Fruit fly (Drosophila melanogaster) whole organism, wandering third instar larva: ENCODE results near the gene spn-B.

Source experiments
- Abd-B ChIP-seq: fragments of >200 bp; optimal IDR thresholded peaks from 2 replicates; lab custom pipeline; 2017; ENCODE audit warnings: missing biosample characterization, missing genetic modification characterization
- CG32264 ChIP-seq: fragments of 200-800 bp; sonication (Bioruptor generic); optimal IDR thresholded peaks from 2 replicates; lab custom pipeline; 2016; ENCODE audit warnings: missing biosample characterization, missing genetic modification characterization
- CG9705 ChIP-seq: fragments of 200-800 bp; sonication (Bioruptor generic); optimal IDR thresholded peaks from 2 replicates; lab custom pipeline; 2018; ENCODE audit warnings: missing biosample characterization, mild to moderate bottlenecking, missing genetic modification characterization
- CrebA ChIP-seq: fragments of 200-800 bp; sonication (Bioruptor generic); optimal IDR thresholded peaks from 2 replicates; lab custom pipeline; 2016; ENCODE audit warnings: missing biosample characterization, mild to moderate bottlenecking, missing genetic modification characterization, borderline replicate concordance
- Dfd ChIP-seq: fragments of >200 bp; optimal IDR thresholded peaks from 2 replicates; lab custom pipeline; 2017; ENCODE audit warnings: missing biosample characterization, missing genetic modification characterization
- Dif ChIP-seq: fragments of 200-275, 200-300 bp; sonication (Bioruptor generic); optimal IDR thresholded peaks from 2 replicates; lab custom pipeline; 2018; ENCODE audit warnings: missing biosample characterization, missing genetic modification characterization; ENCODE audit not compliant: partially characterized antibody
- GATAd ChIP-seq: sonication (Bioruptor generic); optimal IDR thresholded peaks from 2 replicates; lab custom pipeline; 2016; ENCODE audit warnings: missing biosample characterization, missing genetic modification characterization
- HLH106 ChIP-seq: fragments of 200-800 bp; optimal IDR thresholded peaks from 3 replicates; lab custom pipeline; 2019; ENCODE audit warnings: missing biosample characterization, mild to moderate bottlenecking, missing genetic modification characterization, moderate library complexity
- Hnf4 ChIP-seq: fragments of 200-800 bp; sonication (Bioruptor generic); optimal IDR thresholded peaks from 2 replicates; lab custom pipeline; 2016; ENCODE audit warnings: missing biosample characterization, mild to moderate bottlenecking, missing genetic modification characterization
- Hr78 ChIP-seq: fragments of >200 bp; optimal IDR thresholded peaks from 2 replicates; lab custom pipeline; 2017; ENCODE audit warnings: missing biosample characterization, missing genetic modification characterization
- Hr83 ChIP-seq: fragments of 200-300 bp; sonication (Bioruptor generic); optimal IDR thresholded peaks from 2 replicates; lab custom pipeline; 2016; ENCODE audit warnings: missing biosample characterization, mild to moderate bottlenecking, missing genetic modification characterization, moderate library complexity; ENCODE audit not compliant: poor library complexity, severe bottlenecking
- Jra ChIP-seq: sonication (Bioruptor generic); optimal IDR thresholded peaks from 2 replicates; lab custom pipeline; 2016; ENCODE audit warnings: missing biosample characterization, missing genetic modification characterization
- Mio ChIP-seq: sonication (Bioruptor generic); optimal IDR thresholded peaks from 2 replicates; lab custom pipeline; 2016; ENCODE audit warnings: missing biosample characterization, missing genetic modification characterization
- Myc ChIP-seq: fragments of >200 bp; optimal IDR thresholded peaks from 2 replicates; lab custom pipeline; 2017
- N ChIP-seq: fragments of >200 bp; optimal IDR thresholded peaks from 2 replicates; lab custom pipeline; 2018; ENCODE audit warnings: missing biosample characterization, missing external identifiers, missing genetic modification characterization
- OdsH ChIP-seq: fragments of 200-800 bp; sonication (Bioruptor generic); optimal IDR thresholded peaks from 2 replicates; lab custom pipeline; 2016; ENCODE audit warnings: missing biosample characterization, mild to moderate bottlenecking, missing genetic modification characterization
- Rel ChIP-seq, 2 experiments: fragments of 200-800 bp; sonication (Bioruptor generic) in 1 of 2; optimal IDR thresholded peaks; 2 replicates in 1 of 2; 3 replicates in 1 of 2; lab custom pipeline; 2016 to 2019; ENCODE audit warnings: mild to moderate bottlenecking in 2 of 2, missing biosample characterization in 2 of 2, missing genetic modification characterization in 2 of 2, moderate library complexity in 1 of 2
- Sp1 ChIP-seq: fragments of 200-800 bp; sonication (Bioruptor generic); optimal IDR thresholded peaks from 3 replicates; lab custom pipeline; 2019; ENCODE audit warnings: missing biosample characterization, mild to moderate bottlenecking, missing genetic modification characterization, moderate library complexity
- Vsx2 ChIP-seq: fragments of 200-300, 225-300 bp; sonication (Bioruptor generic); optimal IDR thresholded peaks from 2 replicates; lab custom pipeline; 2018; ENCODE audit warnings: missing biosample characterization, missing genetic modification characterization; ENCODE audit not compliant: partially characterized antibody
- br ChIP-seq: fragments of 200-800 bp; sonication (Bioruptor generic); optimal IDR thresholded peaks from 2 replicates; lab custom pipeline; 2016; ENCODE audit warnings: missing biosample characterization, missing genetic modification characterization
- brk ChIP-seq: fragments of 200-800 bp; sonication (Bioruptor generic); optimal IDR thresholded peaks from 2 replicates; lab custom pipeline; 2016; ENCODE audit warnings: missing biosample characterization, mild to moderate bottlenecking, missing genetic modification characterization
- dl ChIP-seq, 2 experiments: fragments of 175-275, 200-275 bp in 1 of 2; fragments of 200-275 bp in 1 of 2; sonication (Bioruptor generic); optimal IDR thresholded peaks; lab custom pipeline; 2018; ENCODE audit warnings: mild to moderate bottlenecking in 2 of 2, missing biosample characterization in 2 of 2, missing genetic modification characterization in 2 of 2, moderate library complexity in 2 of 2; ENCODE audit not compliant: partially characterized antibody in 2 of 2, insufficient read depth in 1 of 2
- dmrt93B ChIP-seq: fragments of 200-800 bp; sonication (Bioruptor generic); optimal IDR thresholded peaks from 2 replicates; lab custom pipeline; 2018; ENCODE audit warnings: missing biosample characterization, mild to moderate bottlenecking, missing genetic modification characterization
- dsf ChIP-seq: sonication (Bioruptor generic); optimal IDR thresholded peaks from 2 replicates; lab custom pipeline; 2016; ENCODE audit warnings: missing biosample characterization, missing genetic modification characterization, borderline replicate concordance
- ey ChIP-seq: fragments of 200-800 bp; sonication (Bioruptor generic); optimal IDR thresholded peaks from 2 replicates; lab custom pipeline; 2016; ENCODE audit warnings: missing biosample characterization, missing genetic modification characterization
- foxo ChIP-seq, 2 experiments: fragments of 200-800 bp; sonication (Bioruptor generic); optimal IDR thresholded peaks; 2 replicates in 1 of 2; 3 replicates in 1 of 2; lab custom pipeline; 2016 to 2017; ENCODE audit warnings: missing biosample characterization in 2 of 2, missing genetic modification characterization in 2 of 2
- fru ChIP-seq: fragments of 200-800 bp; sonication (Bioruptor generic); optimal IDR thresholded peaks from 3 replicates; lab custom pipeline; 2016; ENCODE audit warnings: missing biosample characterization, mild to moderate bottlenecking, missing genetic modification characterization
- h ChIP-seq: fragments of 200-800 bp; sonication (Bioruptor generic); optimal IDR thresholded peaks from 3 replicates; lab custom pipeline; 2016; ENCODE audit warnings: missing biosample characterization, mild to moderate bottlenecking, missing genetic modification characterization
- jim ChIP-seq: fragments of 175-275, 200-325 bp; sonication (Bioruptor generic); optimal IDR thresholded peaks from 2 replicates; lab custom pipeline; 2016; ENCODE audit warnings: missing biosample characterization, mild to moderate bottlenecking, missing genetic modification characterization
- lola ChIP-seq: fragments of >200 bp; optimal IDR thresholded peaks from 2 replicates; lab custom pipeline; 2017; ENCODE audit warnings: missing biosample characterization, missing genetic modification characterization
- pan ChIP-seq: fragments of >200 bp; optimal IDR thresholded peaks from 2 replicates; lab custom pipeline; 2017
- psq ChIP-seq: fragments of 200-800 bp; sonication (Bioruptor generic); optimal IDR thresholded peaks from 3 replicates; lab custom pipeline; 2017; ENCODE audit warnings: missing biosample characterization, mild to moderate bottlenecking, missing genetic modification characterization, moderate library complexity
- rgr ChIP-seq: fragments of 200-800 bp; sonication (Bioruptor generic); optimal IDR thresholded peaks from 3 replicates; lab custom pipeline; 2016; ENCODE audit warnings: missing biosample characterization, mild to moderate bottlenecking, missing genetic modification characterization
- sage ChIP-seq: fragments of 200-800 bp; sonication (Bioruptor generic); optimal IDR thresholded peaks from 2 replicates; lab custom pipeline; 2016; ENCODE audit warnings: missing biosample characterization, mild to moderate bottlenecking, missing genetic modification characterization
- sv ChIP-seq: fragments of 200-800 bp; sonication (Bioruptor generic); optimal IDR thresholded peaks from 3 replicates; lab custom pipeline; 2016; ENCODE audit warnings: missing biosample characterization, missing genetic modification characterization
- tai ChIP-seq: sonication (Bioruptor generic); optimal IDR thresholded peaks from 2 replicates; lab custom pipeline; 2016; ENCODE audit warnings: missing biosample characterization, missing genetic modification characterization
- usp ChIP-seq: fragments of >200 bp; optimal IDR thresholded peaks from 2 replicates; lab custom pipeline; 2017; ENCODE audit warnings: missing biosample characterization, missing genetic modification characterization
- woc ChIP-seq: sonication (Bioruptor generic); optimal IDR thresholded peaks from 2 replicates; lab custom pipeline; 2016; ENCODE audit warnings: missing biosample characterization, mild to moderate bottlenecking, missing genetic modification characterization

spn-B gene

dm6 chr3R:14373192-14373827, 45.5 kb downstream of the spn-B start:
- TF ChIP-seq Dfd (GFP tag; lab: Kevin White, UChicago) (no peak), dl (GFP tag; optimal IDR thresholded peaks at IDR 0.05; lab: Kevin White, UChicago; ENCODE audit: insufficient read depth in 1 of 2, partially characterized antibody in 2 of 2) (no peak), usp (GFP tag; lab: Kevin White, UChicago) (no peak), foxo (GFP tag; optimal IDR thresholded peaks at IDR 0.05; lab: Kevin White, UChicago) (peak in 1 of 2 experiments; percentile 83), jim (no peak), CG9705 (GFP tag; lab: Kevin White, UChicago) (no peak), brk (GFP tag; lab: Kevin White, UChicago) (peak; percentile 71), h (GFP tag; lab: Kevin White, UChicago) (peak; percentile 79), lola (GFP tag; lab: Kevin White, UChicago) (no peak), br (peak; percentile 82), Hr78 (GFP tag; lab: Kevin White, UChicago) (no peak), pan (lab: Kevin White, UChicago) (no peak), dsf (GFP tag; lab: Kevin White, UChicago) (peak; percentile 42), sage (GFP tag; lab: Kevin White, UChicago) (peak; percentile 33), Hnf4 (GFP tag; lab: Kevin White, UChicago) (peak; percentile 75), Mio (GFP tag; lab: Kevin White, UChicago) (peak; percentile 65), Myc (lab: Kevin White, UChicago) (peak; percentile 54), Vsx2 (GFP tag; lab: Kevin White, UChicago) (peak; percentile 4), HLH106 (tag; lab: Kevin White, UChicago) (peak; percentile 53), N (GFP tag; lab: Kevin White, UChicago) (no peak), Hr83 (GFP tag; lab: Kevin White, UChicago) (no peak), Abd-B (GFP tag; lab: Kevin White, UChicago) (no peak), dmrt93B (GFP tag; lab: Kevin White, UChicago) (peak; percentile 57), Sp1 (GFP tag; lab: Kevin White, UChicago) (peak; percentile 78), psq (peak; percentile 81), CrebA (GFP tag; lab: Kevin White, UChicago) (no peak), GATAd (GFP tag; lab: Kevin White, UChicago) (peak; percentile 12), Rel (GFP tag; optimal IDR thresholded peaks at IDR 0.05; lab: Kevin White, UChicago) (peak; percentile 51), Rel (tag; optimal IDR thresholded peaks at IDR 0.05; lab: Kevin White, UChicago) (no peak), OdsH (GFP tag; lab: Kevin White, UChicago) (peak; percentile 92), Jra (GFP tag; lab: Kevin White, UChicago) (peak; percentile 33), rgr (GFP tag; lab: Kevin White, UChicago) (peak; percentile 90), ey (GFP tag; lab: Kevin White, UChicago) (peak; percentile 93), CG32264 (peak; percentile 36), fru (GFP tag; lab: Kevin White, UChicago) (peak; percentile 87), woc (peak; percentile 52), Dif (GFP tag; lab: Kevin White, UChicago) (no peak), tai (peak; percentile 79), sv (GFP tag; lab: Kevin White, UChicago) (peak; percentile 93)
- TF ChIP-seq, all 38 proteins: peak for 25

DNA sequence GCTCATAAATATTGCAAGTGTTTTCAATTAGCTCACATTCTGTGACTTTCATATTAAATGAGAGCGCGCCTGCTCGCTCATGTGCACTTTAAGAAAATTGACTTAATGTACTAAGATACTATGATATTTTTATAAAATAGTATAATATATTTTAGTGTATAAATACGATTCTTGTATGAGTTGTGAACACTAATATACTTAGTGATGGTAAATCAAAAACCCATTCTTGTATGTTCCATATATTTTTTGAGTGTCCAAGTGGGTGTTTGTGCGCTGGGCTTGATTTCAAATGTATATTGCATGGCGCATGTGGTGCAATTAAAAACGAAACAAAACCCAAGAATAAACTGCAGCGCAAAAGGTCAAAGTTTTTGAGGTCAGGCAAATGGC, 46.0 kb downstream of the spn-B start:
- no peak for TF ChIP-seq CG9705 (GFP tag; lab: Kevin White, UChicago)
- TF ChIP-seq HLH106 (tag; lab: Kevin White, UChicago): peak; percentile 54
- TF ChIP-seq sage (GFP tag; lab: Kevin White, UChicago): no peak
- TF ChIP-seq pan (lab: Kevin White, UChicago): no peak
